Worm (Caenorhabditis elegans): ENCODE measurements around the gene F44E7.4.
A peak's percentile ranks its signal among the peaks of the same experiment; 100 is the strongest.

The F44E7.4 gene

DNA sequence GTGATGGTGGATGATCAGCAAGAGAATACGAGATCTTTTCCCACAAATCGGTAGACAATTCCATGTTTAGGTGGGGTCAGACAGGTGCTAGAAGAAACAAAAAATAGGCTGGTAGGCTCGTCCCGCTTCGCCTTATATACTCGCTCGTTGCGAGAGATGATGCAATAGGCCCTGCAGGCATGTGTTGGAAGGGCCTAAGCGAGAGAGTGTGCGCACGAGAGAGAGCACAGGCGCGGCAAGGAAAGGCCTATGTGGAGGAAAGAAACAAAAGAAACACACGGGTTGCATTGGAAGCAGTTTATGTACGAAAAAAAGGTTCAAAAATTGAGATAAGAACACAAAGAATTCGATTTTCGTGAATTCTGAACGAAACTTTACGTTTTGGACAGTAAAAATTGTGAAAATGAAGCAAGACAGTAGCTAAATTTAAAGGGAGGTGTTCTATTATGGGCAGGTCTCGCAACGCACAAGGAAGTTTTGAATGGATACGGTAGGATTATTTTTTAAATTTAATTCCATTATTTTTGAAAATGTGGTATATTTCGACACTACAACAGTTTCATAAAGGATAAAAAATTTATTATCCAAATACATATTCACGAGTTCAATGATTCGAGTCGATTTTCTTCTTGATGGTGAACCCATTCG, 4.1 kb upstream of the F44E7.4 start, which contains the start of gene F44E7.5:
TSS of gene F44E7.5 (minus strand) at position 210 of the 648 bp plus-strand sequence.
- TF ChIP-seq ceh-31 (tag; optimal IDR thresholded peaks at IDR 0.05) (peak; percentile 52), hlh-30 (tag; optimal IDR thresholded peaks at IDR 0.05; ENCODE audit: insufficient read depth) (no peak)

- TF ChIP-seq ceh-31 (tag; optimal IDR thresholded peaks at IDR 0.05) (no peak), unc-55 (GFP tag; optimal IDR thresholded peaks at IDR 0.05) (peak; percentile 21)
Measured at ce11 chrV:5779984-5780383, 3.2 kb upstream of the F44E7.4 start.

ce11 chrV:5774137-5774536, 2.6 kb downstream of the F44E7.4 start:
- TF ChIP-seq ref-2 (tag; optimal IDR thresholded peaks at IDR 0.05): no peak
- TF ChIP-seq nhr-232 (tag; optimal IDR thresholded peaks at IDR 0.05): no peak
- TF ChIP-seq sdc-2 (tag; optimal IDR thresholded peaks at IDR 0.05): no peak
- no peak for TF ChIP-seq tbx-2 (tag; optimal IDR thresholded peaks at IDR 0.05)
- no peak for TF ChIP-seq ets-4 (tag; optimal IDR thresholded peaks at IDR 0.05)
- TF ChIP-seq pag-3 (tag; optimal IDR thresholded peaks at IDR 0.05; ENCODE audit: borderline replicate concordance): no peak
- no peak for TF ChIP-seq hlh-13 (GFP tag; optimal IDR thresholded peaks at IDR 0.05)
- TF ChIP-seq ceh-30 (tag; optimal IDR thresholded peaks at IDR 0.05): no peak
- TF ChIP-seq madf-2 (tag; optimal IDR thresholded peaks at IDR 0.05): no peak
- TF ChIP-seq ceh-14 (tag; optimal IDR thresholded peaks at IDR 0.05): no peak
- TF ChIP-seq sox-2 (GFP tag; IDR thresholded peaks at IDR 0.05): no peak
- no peak for TF ChIP-seq K02D7.2 (tag; optimal IDR thresholded peaks at IDR 0.05)
- TF ChIP-seq ceh-34 (tag; optimal IDR thresholded peaks at IDR 0.05): no peak
- TF ChIP-seq pha-2 (tag; optimal IDR thresholded peaks at IDR 0.05): no peak

- TF ChIP-seq pat-9 (tag; optimal IDR thresholded peaks at IDR 0.05): no peak
- no peak for TF ChIP-seq K02D7.2 (tag; optimal IDR thresholded peaks at IDR 0.05)
- no peak for TF ChIP-seq elt-4 (tag; optimal IDR thresholded peaks at IDR 0.05)
- no peak for TF ChIP-seq C38D4.7 (GFP tag; optimal IDR thresholded peaks at IDR 0.05)
- TF ChIP-seq odd-2 (tag; optimal IDR thresholded peaks at IDR 0.05): no peak
- no peak for TF ChIP-seq mec-3 (tag; optimal IDR thresholded peaks at IDR 0.05; ENCODE audit: borderline replicate concordance)
- no peak for TF ChIP-seq unc-3 (GFP tag; conservative IDR thresholded peaks at IDR 0.05)
- no peak for TF ChIP-seq unc-3 (tag; optimal IDR thresholded peaks at IDR 0.05)
- TF ChIP-seq pag-3 (tag; optimal IDR thresholded peaks at IDR 0.05; ENCODE audit: borderline replicate concordance): no peak
- no peak for TF ChIP-seq sdc-2 (tag; optimal IDR thresholded peaks at IDR 0.05)
- TF ChIP-seq ceh-48 (tag; optimal IDR thresholded peaks at IDR 0.05): no peak
- TF ChIP-seq ceh-9 (tag; optimal IDR thresholded peaks at IDR 0.05): no peak
- no peak for TF ChIP-seq fkh-6 (tag; optimal IDR thresholded peaks at IDR 0.05)
- TF ChIP-seq elt-2 (tag; optimal IDR thresholded peaks at IDR 0.05): no peak
- no peak for TF ChIP-seq ama-1 (optimal IDR thresholded peaks at IDR 0.05)
- no peak for TF ChIP-seq gmeb-2 (tag; optimal IDR thresholded peaks at IDR 0.05)
- no peak for TF ChIP-seq pha-2 (tag; optimal IDR thresholded peaks at IDR 0.05)
Measured at ce11 chrV:5772503-5772902, 4.2 kb downstream of the F44E7.4 start.

ce11 chrV:5771627-5772026, 5.1 kb downstream of the F44E7.4 start, which contains the start of gene F44E7.3:
Gene F44E7.3, plus strand, starts transcription at chrV:5771945.
- TF ChIP-seq K09A11.1 (tag; optimal IDR thresholded peaks at IDR 0.05; ENCODE audit: insufficient read depth) (no peak), pha-4 (tag; optimal IDR thresholded peaks at IDR 0.05) (no peak), unc-55 (GFP tag; optimal IDR thresholded peaks at IDR 0.05) (no peak), C38D4.7 (GFP tag; optimal IDR thresholded peaks at IDR 0.05) (no peak), fax-1 (tag; optimal IDR thresholded peaks at IDR 0.05) (no peak), ceh-19 (GFP tag; optimal IDR thresholded peaks at IDR 0.05) (no peak), unc-3 (GFP tag; conservative IDR thresholded peaks at IDR 0.05) (no peak), unc-3 (tag; optimal IDR thresholded peaks at IDR 0.05) (no peak)

All from whole organism, late embryonic.